Worm (Caenorhabditis elegans): ENCODE results near the gene F54B3.2.

Gene F54B3.2

DNA sequence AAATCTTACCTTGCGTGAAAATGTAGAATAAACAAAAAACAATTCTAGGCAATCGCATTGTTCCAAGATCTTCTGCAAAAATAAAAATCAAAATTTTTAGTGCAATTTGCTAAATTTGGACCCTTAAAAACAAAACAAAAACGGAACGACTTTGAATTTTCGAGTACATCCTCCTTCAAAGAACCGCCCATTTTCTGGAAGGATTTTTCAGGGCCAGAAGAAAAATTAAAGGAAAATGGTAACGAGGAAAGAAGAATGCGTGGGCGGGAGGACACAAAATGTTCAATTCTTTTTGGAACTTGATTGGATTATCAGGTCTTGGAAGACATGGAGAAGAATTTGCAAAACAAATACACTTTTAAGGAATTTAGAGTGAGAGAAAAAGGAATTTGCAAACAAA is 1.1 kb upstream of the F54B3.2 start, which contains the start of gene F54B3.4:
TSS of gene F54B3.4 (minus strand) at position 101 of the 400 bp plus-strand sequence.
- TF ChIP-seq nhr-27 (tag; optimal IDR thresholded peaks at IDR 0.05) (no peak), mxl-1 (tag; optimal IDR thresholded peaks at IDR 0.05) (no peak), lir-1 (GFP tag; conservative IDR thresholded peaks at IDR 0.05) (no peak), ceh-100 (GFP tag; IDR thresholded peaks at IDR 0.05) (no peak), B0035.1 (tag; optimal IDR thresholded peaks at IDR 0.05) (no peak), ets-4 (GFP tag; optimal IDR thresholded peaks at IDR 0.05) (no peak), madf-10 (tag; optimal IDR thresholded peaks at IDR 0.05) (no peak), let-607 (tag; optimal IDR thresholded peaks at IDR 0.05) (no peak), mes-4 (tag; optimal IDR thresholded peaks at IDR 0.05) (no peak), unc-130 (GFP tag; optimal IDR thresholded peaks at IDR 0.05) (no peak), ztf-26 (tag; optimal IDR thresholded peaks at IDR 0.05) (no peak), xnd-1 (tag; optimal IDR thresholded peaks at IDR 0.05) (no peak), atf-7 (tag; optimal IDR thresholded peaks at IDR 0.05) (no peak)

DNA sequence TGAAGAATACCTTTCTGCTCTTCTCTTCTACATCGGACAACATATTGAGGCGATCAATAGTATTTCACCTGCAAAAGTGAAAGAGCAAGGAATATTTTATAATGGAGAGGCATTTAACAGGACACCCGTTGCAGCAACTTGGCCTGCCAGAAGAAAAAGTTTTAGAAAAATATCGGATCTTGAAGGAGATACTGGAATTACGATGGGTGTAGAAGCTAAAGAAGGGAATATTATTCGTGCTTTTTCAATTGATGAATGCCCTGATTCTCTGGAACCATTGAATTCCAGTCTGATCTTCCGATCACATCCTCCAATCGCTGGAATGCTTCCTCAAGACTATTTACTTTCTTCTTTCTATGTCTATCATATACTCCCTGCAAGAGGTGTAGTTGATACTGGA is 8.7 kb downstream of the F54B3.2 start:
- no peak for TF ChIP-seq aptf-3 (GFP tag; IDR thresholded peaks at IDR 0.05)
- TF ChIP-seq Y79H2A.3 (GFP tag; conservative IDR thresholded peaks at IDR 0.05) = no peak
- TF ChIP-seq nhr-27 (tag; optimal IDR thresholded peaks at IDR 0.05) = no peak
- TF ChIP-seq tlf-1 (GFP tag; optimal IDR thresholded peaks at IDR 0.05) = no peak
- TF ChIP-seq sdz-38 (tag; optimal IDR thresholded peaks at IDR 0.05) = no peak
- TF ChIP-seq mcd-1 (GFP tag; IDR thresholded peaks at IDR 0.05) = no peak
- no peak for TF ChIP-seq ama-1 (optimal IDR thresholded peaks at IDR 0.05)
- TF ChIP-seq ama-1 (GFP tag; optimal IDR thresholded peaks at IDR 0.05) = no peak
- no peak for TF ChIP-seq repo-1 (tag; optimal IDR thresholded peaks at IDR 0.05)
- no peak for TF ChIP-seq nfyb-1 (GFP tag; IDR thresholded peaks at IDR 0.05)
- TF ChIP-seq hsf-1 (GFP tag; IDR thresholded peaks at IDR 0.05) = no peak
- TF ChIP-seq Y67H2A.10 (GFP tag; conservative IDR thresholded peaks at IDR 0.05) = no peak
- no peak for TF ChIP-seq ztf-6 (GFP tag; IDR thresholded peaks at IDR 0.05)
- TF ChIP-seq unc-130 (GFP tag; optimal IDR thresholded peaks at IDR 0.05) = no peak
- no peak for TF ChIP-seq cebp-2 (GFP tag; IDR thresholded peaks at IDR 0.05)
- no peak for TF ChIP-seq die-1 (tag; optimal IDR thresholded peaks at IDR 0.05)
- no peak for TF ChIP-seq gei-17 (GFP tag; optimal IDR thresholded peaks at IDR 0.05)
- TF ChIP-seq mes-4 (tag; optimal IDR thresholded peaks at IDR 0.05) = no peak

DNA sequence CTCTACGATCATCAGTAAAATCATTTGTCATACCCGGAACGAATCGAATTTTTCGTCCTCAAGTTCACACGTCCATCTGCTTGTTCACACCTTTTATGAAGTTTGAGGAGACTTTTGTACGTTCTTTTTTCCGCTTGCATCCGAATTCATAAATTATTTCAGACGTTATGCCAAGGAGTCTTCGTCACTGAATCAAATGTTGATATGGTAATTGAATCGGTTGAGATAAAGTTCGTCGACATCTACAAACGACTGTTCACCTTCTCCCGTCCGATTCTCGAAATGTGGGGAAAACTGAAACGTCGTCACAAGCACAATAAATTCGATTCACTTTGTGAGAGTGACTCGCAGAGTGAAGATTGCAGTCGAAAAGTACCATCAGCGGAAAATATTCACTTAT is 17.9 kb downstream of the F54B3.2 start:
- TF ChIP-seq hlh-12 (tag; optimal IDR thresholded peaks at IDR 0.05) (no peak), efl-1 (GFP tag; optimal IDR thresholded peaks at IDR 0.05) (no peak), let-526 (GFP tag; IDR thresholded peaks at IDR 0.05) (no peak), F37B4.10 (GFP tag; IDR thresholded peaks at IDR 0.05) (no peak), ztf-22 (GFP tag; optimal IDR thresholded peaks at IDR 0.05) (no peak), C06A6.2 (GFP tag; conservative IDR thresholded peaks at IDR 0.05) (no peak), nhr-27 (tag; optimal IDR thresholded peaks at IDR 0.05) (no peak), lin-40 (tag; optimal IDR thresholded peaks at IDR 0.05) (no peak), nfya-1 (tag; optimal IDR thresholded peaks at IDR 0.05; ENCODE audit: borderline replicate concordance, insufficient read depth) (no peak), tbp1 (GFP tag; optimal IDR thresholded peaks at IDR 0.05) (no peak), ztf-25 (GFP tag; IDR thresholded peaks at IDR 0.05) (no peak), F57C9.4 (tag; optimal IDR thresholded peaks at IDR 0.05) (no peak), cebp-1 (GFP tag; IDR thresholded peaks at IDR 0.05) (no peak), cebp-1 (tag; optimal IDR thresholded peaks at IDR 0.05) (no peak), atf-7 (tag; optimal IDR thresholded peaks at IDR 0.05) (no peak), snpc-3.4 (tag; optimal IDR thresholded peaks at IDR 0.05) (no peak), ekl-4 (GFP tag; IDR thresholded peaks at IDR 0.05) (no peak), Y53G8AR.9 (GFP tag; conservative IDR thresholded peaks at IDR 0.05) (no peak)
